In genomic region chr3R:12960227-12960626, dm6 we compare ENCODE assay signal across 4 fruit fly cellular contexts.
TF ChIP-seq lines count a peak whose summit lies in the region.

No protein-coding gene starts in this region.

- no peak for TF ChIP-seq CTCF in whole organism, embryonic (GFP tag; optimal IDR thresholded peaks at IDR 0.05; lab: Kevin White, UChicago)

TF ChIP-seq in whole organism, embryonic, 481 proteins besides CTCF, POLR2A, EP300 and RAD21 (continues in another document):
- TF ChIP-seq CG11560 (tag; IDR thresholded peaks at IDR 0.05; lab: Robert Waterston, UW): no peak
- no peak for TF ChIP-seq crol (GFP tag; IDR thresholded peaks at IDR 0.05; lab: Robert Waterston, UW)
- no peak for TF ChIP-seq ewg (GFP tag; optimal IDR thresholded peaks at IDR 0.05; lab: Kevin White, UChicago)
- no peak for TF ChIP-seq Trl (optimal IDR thresholded peaks at IDR 0.05; lab: Kevin White, UChicago)
- TF ChIP-seq Trl (GFP tag; optimal IDR thresholded peaks at IDR 0.05; lab: Kevin White, UChicago): no peak
- 0 out of 2 replicates have a peak, but pooled peaks have one; percentile 29 for TF ChIP-seq sens-2 (GFP tag; IDR thresholded peaks at IDR 0.05; lab: Robert Waterston, UW)
- no peak for TF ChIP-seq Hr3 (GFP tag; optimal IDR thresholded peaks at IDR 0.05; lab: Kevin White, UChicago)
- no peak for TF ChIP-seq grau (tag; optimal IDR thresholded peaks at IDR 0.05; lab: Kevin White, UChicago)
- TF ChIP-seq grn (GFP tag; optimal IDR thresholded peaks at IDR 0.05; lab: Kevin White, UChicago): peak; percentile 35
- no peak for TF ChIP-seq en (GFP tag; optimal IDR thresholded peaks at IDR 0.05; lab: Kevin White, UChicago)
- TF ChIP-seq tio (GFP tag; optimal IDR thresholded peaks at IDR 0.05; lab: Kevin White, UChicago): no peak
- no peak for TF ChIP-seq fd3F (GFP tag; optimal IDR thresholded peaks at IDR 0.05; lab: Kevin White, UChicago)
- TF ChIP-seq CG12391 (tag; optimal IDR thresholded peaks at IDR 0.05; lab: Kevin White, UChicago): no peak
- TF ChIP-seq CG4282 (GFP tag; optimal IDR thresholded peaks at IDR 0.05; lab: Kevin White, UChicago): no peak
- no peak for TF ChIP-seq odd (GFP tag; optimal IDR thresholded peaks at IDR 0.05; lab: Kevin White, UChicago)
- no peak for TF ChIP-seq abd-A (tag; optimal IDR thresholded peaks at IDR 0.05; lab: Kevin White, UChicago)
- no peak for TF ChIP-seq BEAF-32 (GFP tag; optimal IDR thresholded peaks at IDR 0.05; lab: Kevin White, UChicago)
- no peak for TF ChIP-seq btn (GFP tag; optimal IDR thresholded peaks at IDR 0.05; lab: Kevin White, UChicago)
- peak; percentile 62 for TF ChIP-seq exex (tag; optimal IDR thresholded peaks at IDR 0.05; lab: Kevin White, UChicago)
- TF ChIP-seq CG2120 (GFP tag; optimal IDR thresholded peaks at IDR 0.05; lab: Kevin White, UChicago): no peak
- no peak for TF ChIP-seq CG2199 (GFP tag; IDR thresholded peaks at IDR 0.05; lab: Robert Waterston, UW)
- no peak for TF ChIP-seq toy (GFP tag; IDR thresholded peaks at IDR 0.05; lab: Robert Waterston, UW)
- no peak for TF ChIP-seq da (GFP tag; optimal IDR thresholded peaks at IDR 0.05; lab: Kevin White, UChicago)
- TF ChIP-seq CG16813 (GFP tag; IDR thresholded peaks at IDR 0.05; lab: Robert Waterston, UW; ENCODE audit: partially characterized antibody): no peak

TF ChIP-seq in whole organism, prepupa, 60 proteins besides CTCF, POLR2A, EP300 and RAD21:
- TF ChIP-seq CG6276 (GFP tag; optimal IDR thresholded peaks at IDR 0.05; lab: Kevin White, UChicago) (no peak), Eip78C (GFP tag; lab: Kevin White, UChicago) (peak; percentile 46), CG3032 (tag; optimal IDR thresholded peaks at IDR 0.05; lab: Kevin White, UChicago) (no peak), vri (GFP tag; optimal IDR thresholded peaks at IDR 0.05; lab: Kevin White, UChicago) (peak; percentile 31), Ets96B (tag; optimal IDR thresholded peaks at IDR 0.05; lab: Kevin White, UChicago) (no peak), OdsH (GFP tag; optimal IDR thresholded peaks at IDR 0.05; lab: Kevin White, UChicago) (no peak), svp (GFP tag; lab: Kevin White, UChicago) (peak; percentile 98), CG3919 (GFP tag; optimal IDR thresholded peaks at IDR 0.05; lab: Kevin White, UChicago) (no peak)

TF ChIP-seq in whole organism, pupa, 21 proteins besides CTCF, POLR2A, EP300 and RAD21:
- TF ChIP-seq rn (GFP tag; IDR thresholded peaks at IDR 0.05; lab: Robert Waterston, UW) (no peak), CG13204 (GFP tag; optimal IDR thresholded peaks at IDR 0.05; lab: Kevin White, UChicago) (no peak), CG4496 (GFP tag; IDR thresholded peaks at IDR 0.05; lab: Robert Waterston, UW) (0 out of 3 replicates have a peak, but pooled peaks have one; percentile 16), EcR (GFP tag; optimal IDR thresholded peaks at IDR 0.05; lab: Kevin White, UChicago) (peak; percentile 47)

TF ChIP-seq in whole organism, wandering third instar larva, 38 proteins besides CTCF, POLR2A, EP300 and RAD21:
- TF ChIP-seq fru (GFP tag; optimal IDR thresholded peaks at IDR 0.05; lab: Kevin White, UChicago): no peak
- TF ChIP-seq Abd-B (GFP tag; optimal IDR thresholded peaks at IDR 0.05; lab: Kevin White, UChicago): no peak
- no peak for TF ChIP-seq brk (GFP tag; optimal IDR thresholded peaks at IDR 0.05; lab: Kevin White, UChicago)
- no peak for TF ChIP-seq jim (GFP tag; optimal IDR thresholded peaks at IDR 0.05; lab: Kevin White, UChicago)
- no peak for TF ChIP-seq dmrt93B (GFP tag; optimal IDR thresholded peaks at IDR 0.05; lab: Kevin White, UChicago)
- peak; percentile 8 for TF ChIP-seq CrebA (GFP tag; optimal IDR thresholded peaks at IDR 0.05; lab: Kevin White, UChicago; ENCODE audit: borderline replicate concordance)
- TF ChIP-seq Rel (GFP tag; optimal IDR thresholded peaks at IDR 0.05; lab: Kevin White, UChicago): peak; percentile 3
- TF ChIP-seq Rel (tag; optimal IDR thresholded peaks at IDR 0.05; lab: Kevin White, UChicago): no peak
- TF ChIP-seq h (GFP tag; optimal IDR thresholded peaks at IDR 0.05; lab: Kevin White, UChicago): peak; percentile 23
- TF ChIP-seq dl (GFP tag; optimal IDR thresholded peaks at IDR 0.05; lab: Kevin White, UChicago; ENCODE audit: insufficient read depth in 1 of 2, partially characterized antibody in 2 of 2): no peak
